Worm (Caenorhabditis elegans): Measurements from ENCODE around the gene hda-4.

- TF ChIP-seq unc-39 (tag; optimal IDR thresholded peaks at IDR 0.05) (no peak), ZK546.5 (tag; optimal IDR thresholded peaks at IDR 0.05) (no peak), nhr-11 (tag; optimal IDR thresholded peaks at IDR 0.05) (no peak), egl-27 (tag; optimal IDR thresholded peaks at IDR 0.05) (no peak), elt-3 (tag; optimal IDR thresholded peaks at IDR 0.05) (no peak), aly-2 (tag; optimal IDR thresholded peaks at IDR 0.05) (no peak), alr-1 (tag; optimal IDR thresholded peaks at IDR 0.05) (no peak), unc-62 (GFP tag; optimal IDR thresholded peaks at IDR 0.05) (no peak)
Measured at ce11 chrX:16689852-16690473, 39.4 kb upstream of the hda-4 start.

All from whole organism, L2 larva.